Fruit fly (Drosophila melanogaster): Measurements from ENCODE around the gene Blos2.

DNA sequence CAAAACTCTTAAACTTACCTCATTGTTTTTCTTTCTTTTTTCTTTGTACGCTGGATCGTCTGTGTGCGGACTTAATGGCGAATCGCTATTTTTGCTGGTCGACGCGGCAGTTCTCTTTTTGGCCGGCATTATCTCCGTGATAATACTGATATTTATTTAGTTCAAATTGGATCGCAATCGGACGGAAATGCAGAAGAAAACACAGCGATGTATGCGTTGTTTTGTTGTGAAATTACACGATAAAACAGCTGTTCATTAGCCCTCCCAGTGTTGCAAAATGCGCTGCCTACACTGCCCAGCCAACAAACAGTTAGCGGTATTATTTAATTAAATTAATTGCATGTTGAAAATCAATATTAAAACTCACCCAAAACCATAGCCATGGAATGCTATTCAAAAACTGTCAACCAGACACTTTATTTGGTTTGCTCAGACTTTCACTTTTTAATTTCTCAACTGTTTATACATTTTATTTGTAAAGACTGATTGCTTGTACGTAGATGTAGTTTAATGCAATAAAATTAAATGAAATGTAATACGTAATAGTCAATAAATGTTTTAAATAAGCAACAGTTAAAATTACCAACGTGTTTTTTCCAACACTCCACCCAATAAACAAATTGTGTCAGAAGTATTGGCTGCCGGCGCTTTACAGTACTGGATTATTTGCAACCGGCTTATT is 36.8 kb downstream of the Blos2 start, which contains the start of the genes Irbp18 and APP-BP1:
- TF ChIP-seq CG8478 (optimal IDR thresholded peaks at IDR 0.05), result no peak
- TF ChIP-seq CTCF (optimal IDR thresholded peaks at IDR 0.05), result no peak

All from S2 (cell line).